Worm (Caenorhabditis elegans) whole organism, L4 larva: ENCODE measurements around the gene arrd-25.

Experiments used
- D1046.2 ChIP-seq: fragments of 200-800 bp; sonication (Bioruptor generic); IDR thresholded peaks from 2 replicates; pipeline ENCODE4 v1.3.6; 2022; ENCODE audit warnings: missing genetic modification characterization, missing compliant biosample characterization
- ama-1 ChIP-seq: fragments of 150-350 bp; optimal IDR thresholded peaks from 2 replicates; lab custom pipeline; 2014; ENCODE audit warnings: inconsistent platforms, mixed read lengths
- lin-15B ChIP-seq: fragments of 150-350 bp; sonication (generic microtip); optimal IDR thresholded peaks from 3 replicates; lab custom pipeline; 2014; ENCODE audit warnings: missing biosample characterization, missing genetic modification characterization
- nhr-11 ChIP-seq: fragments of 150-350 bp; optimal IDR thresholded peaks from 2 replicates; lab custom pipeline; 2014; ENCODE audit warnings: missing biosample characterization, missing genetic modification characterization
- nhr-237 ChIP-seq: sonication (generic microtip); optimal IDR thresholded peaks from 2 replicates; lab custom pipeline; 2017; ENCODE audit warnings: missing biosample characterization, missing genetic modification characterization
- nhr-76 ChIP-seq: fragments of 150-350 bp; optimal IDR thresholded peaks from 2 replicates; lab custom pipeline; 2014; ENCODE audit warnings: missing biosample characterization, missing genetic modification characterization
- snpc-4 ChIP-seq: fragments of 150-350 bp; optimal IDR thresholded peaks from 2 replicates; lab custom pipeline; 2014; ENCODE audit warnings: missing biosample characterization, missing genetic modification characterization
- ztf-11 ChIP-seq: fragments of 150-350 bp; optimal IDR thresholded peaks from 2 replicates; lab custom pipeline; 2014; ENCODE audit warnings: missing biosample characterization, missing genetic modification characterization

ce11 chrX:14002739-14003138, 30.9 kb upstream of the arrd-25 start:
- TF ChIP-seq snpc-4 (tag; lab: Kevin White, UChicago) (no peak), D1046.2 (no peak), lin-15B (tag; lab: Kevin White, UChicago) (no peak), nhr-76 (tag; lab: Kevin White, UChicago) (no peak), nhr-237 (tag; lab: Kevin White, UChicago) (no peak), ztf-11 (tag; lab: Kevin White, UChicago) (no peak), ama-1 (lab: Kevin White, UChicago) (no peak), nhr-11 (tag; lab: Kevin White, UChicago) (no peak)
